Fruit fly (Drosophila melanogaster): Measurements from ENCODE around the gene CG31524.

CG31524 gene

DNA sequence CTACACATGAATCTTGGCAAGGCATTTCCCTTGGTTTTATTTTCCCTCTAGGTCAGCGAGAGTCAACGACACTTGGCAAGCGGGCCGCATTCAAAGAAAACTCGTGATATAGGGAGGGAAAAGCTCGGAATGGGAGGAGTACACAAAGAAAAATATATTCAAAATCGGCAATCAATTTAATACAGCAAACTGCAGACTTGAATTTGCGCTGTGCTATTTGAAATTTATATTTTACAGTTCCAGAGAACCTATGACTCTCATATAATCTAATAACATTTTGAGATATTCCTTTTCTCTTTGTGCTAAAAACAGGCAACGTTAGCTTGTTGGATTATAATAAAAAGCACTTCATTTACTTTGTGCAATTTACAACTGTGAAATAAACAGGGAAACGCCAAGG is 15.4 kb upstream of the CG31524 start (continued):
- TF ChIP-seq unpg (GFP tag; optimal IDR thresholded peaks at IDR 0.05) (peak; percentile 9), Camta (GFP tag; optimal IDR thresholded peaks at IDR 0.05) (no peak), Mes4 (GFP tag; optimal IDR thresholded peaks at IDR 0.05) (no peak), E2f1 (GFP tag; IDR thresholded peaks at IDR 0.05) (no peak), CG12236 (GFP tag; optimal IDR thresholded peaks at IDR 0.05) (no peak), bsh (GFP tag; optimal IDR thresholded peaks at IDR 0.05) (peak in 1 of 2 experiments; percentile 29), CG34376 (GFP tag; optimal IDR thresholded peaks at IDR 0.05) (no peak), CG7745 (tag; optimal IDR thresholded peaks at IDR 0.05) (no peak), schlank (tag; optimal IDR thresholded peaks at IDR 0.05) (no peak), Trl (optimal IDR thresholded peaks at IDR 0.05) (no peak), Trl (GFP tag; optimal IDR thresholded peaks at IDR 0.05) (no peak), CoRest (tag; optimal IDR thresholded peaks at IDR 0.05) (no peak), CG32767 (GFP tag; IDR thresholded peaks at IDR 0.05) (no peak), dpn (GFP tag; optimal IDR thresholded peaks at IDR 0.05) (no peak), CG11560 (tag; IDR thresholded peaks at IDR 0.05) (no peak), ac (GFP tag; optimal IDR thresholded peaks at IDR 0.05) (no peak), CG10565 (GFP tag; optimal IDR thresholded peaks at IDR 0.05) (no peak), CG42726 (GFP tag; IDR thresholded peaks at IDR 0.05; ENCODE audit: partially characterized antibody) (no peak), Ets97D (GFP tag; optimal IDR thresholded peaks at IDR 0.05) (no peak), Hmr (GFP tag; optimal IDR thresholded peaks at IDR 0.05) (no peak), CG10654 (GFP tag; optimal IDR thresholded peaks at IDR 0.05) (no peak), CG8290 (GFP tag; optimal IDR thresholded peaks at IDR 0.05) (no peak), CG8290 (tag; optimal IDR thresholded peaks at IDR 0.05) (no peak), CG12391 (tag; optimal IDR thresholded peaks at IDR 0.05) (peak; percentile 19), hth (optimal IDR thresholded peaks at IDR 0.05) (no peak), CG14050 (GFP tag; IDR thresholded peaks at IDR 0.05) (no peak), amos (GFP tag; IDR thresholded peaks at IDR 0.05; ENCODE audit: partially characterized antibody) (no peak), CG9727 (GFP tag; optimal IDR thresholded peaks at IDR 0.05) (no peak), CG13287 (GFP tag; IDR thresholded peaks at IDR 0.05; ENCODE audit: partially characterized antibody) (no peak), CG3407 (GFP tag; optimal IDR thresholded peaks at IDR 0.05) (no peak), CG7839 (tag; optimal IDR thresholded peaks at IDR 0.05) (no peak), sr (GFP tag; IDR thresholded peaks at IDR 0.05) (no peak), sens (GFP tag) (peak; percentile 38), Fer2 (tag; optimal IDR thresholded peaks at IDR 0.05) (no peak), lab (GFP tag; optimal IDR thresholded peaks at IDR 0.05) (peak; percentile 9), CG11504 (tag; optimal IDR thresholded peaks at IDR 0.05) (peak; percentile 19), Asciz (GFP tag; optimal IDR thresholded peaks at IDR 0.05) (no peak), Mad (GFP tag; optimal IDR thresholded peaks at IDR 0.05) (no peak), CG1647 (GFP tag; optimal IDR thresholded peaks at IDR 0.05) (no peak), gsb-n (tag; optimal IDR thresholded peaks at IDR 0.05) (no peak), gem (tag; optimal IDR thresholded peaks at IDR 0.05) (peak; percentile 28), ro (GFP tag; IDR thresholded peaks at IDR 0.05) (no peak), Ada2b (GFP tag; IDR thresholded peaks at IDR 0.05) (no peak), dmrt99B (tag; optimal IDR thresholded peaks at IDR 0.05) (peak; percentile 2), kay (GFP tag; optimal IDR thresholded peaks at IDR 0.05) (no peak), CG12769 (tag; optimal IDR thresholded peaks at IDR 0.05) (peak; percentile 65), grau (tag; optimal IDR thresholded peaks at IDR 0.05) (no peak), Aef1 (GFP tag; IDR thresholded peaks at IDR 0.05) (no peak), CG2712 (tag; optimal IDR thresholded peaks at IDR 0.05) (peak; percentile 6), CG2678 (tag; optimal IDR thresholded peaks at IDR 0.05) (peak; percentile 15), Hsf (GFP tag; optimal IDR thresholded peaks at IDR 0.05) (no peak), mld (GFP tag; IDR thresholded peaks at IDR 0.05; ENCODE audit: partially characterized antibody) (no peak)

Measured in whole organism, embryonic.